Worm (Caenorhabditis elegans): Measurements from ENCODE around the gene clec-61.

The clec-61 gene

DNA sequence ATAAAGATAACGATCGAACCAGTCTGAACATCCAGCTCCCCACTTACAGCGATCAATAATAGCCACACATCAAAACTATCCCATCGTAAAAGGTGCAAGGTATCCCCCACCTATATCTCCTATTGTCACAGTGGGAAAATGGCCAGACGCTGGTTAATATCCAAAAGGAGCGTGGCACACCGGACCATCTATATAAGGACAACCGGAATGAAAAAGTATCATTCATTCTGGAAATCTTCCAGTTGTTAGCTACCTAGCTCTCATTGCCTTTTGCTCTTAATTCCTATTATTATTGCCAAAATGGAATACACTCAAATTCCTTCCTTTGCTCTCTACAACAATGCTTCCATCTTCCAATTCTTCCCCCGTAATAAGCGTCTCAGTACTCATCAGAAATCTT, 13.4 kb downstream of the clec-61 start, which contains the start of gene ZK666.4:
ZK666.4 (plus strand) TSS at position 301 of the 400 bp plus-strand sequence.
- TF ChIP-seq pqm-1 (tag; optimal IDR thresholded peaks at IDR 0.05) (no peak), nhr-28 (tag; optimal IDR thresholded peaks at IDR 0.05) (no peak), ceh-16 (tag; optimal IDR thresholded peaks at IDR 0.05) (no peak), elt-1 (tag; optimal IDR thresholded peaks at IDR 0.05) (no peak), ztf-4 (tag; optimal IDR thresholded peaks at IDR 0.05) (no peak), fkh-2 (tag; optimal IDR thresholded peaks at IDR 0.05) (no peak), nfya-1 (tag; optimal IDR thresholded peaks at IDR 0.05; ENCODE audit: insufficient read depth) (no peak), ztf-11 (tag; optimal IDR thresholded peaks at IDR 0.05) (no peak), nhr-67 (tag; optimal IDR thresholded peaks at IDR 0.05) (no peak)

DNA sequence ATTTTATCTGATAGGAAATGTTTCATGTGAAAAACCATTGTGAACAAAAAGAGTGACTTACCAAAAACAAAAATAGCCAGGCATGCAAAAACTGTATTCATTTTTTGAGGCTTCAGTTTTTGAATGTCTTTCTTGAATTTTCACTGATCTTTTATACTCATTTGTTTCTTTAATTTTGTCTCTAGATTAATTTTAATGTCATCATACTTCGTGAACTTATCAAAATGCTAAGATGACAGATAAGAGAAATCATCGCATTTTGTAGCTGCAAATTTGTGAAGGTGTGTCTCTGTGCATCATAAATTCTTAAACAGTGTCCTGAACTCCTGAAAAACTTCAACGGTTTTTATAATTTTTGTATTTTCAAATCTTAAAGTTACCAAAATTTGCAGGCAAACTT, 14.3 kb downstream of the clec-61 start, which contains the start of gene clec-58:
clec-58 (minus strand) TSS at position 101 of the 400 bp plus-strand sequence.
- TF ChIP-seq nhr-43 (tag; optimal IDR thresholded peaks at IDR 0.05; ENCODE audit: poor library complexity, severe bottlenecking) (no peak), mdl-1 (tag; optimal IDR thresholded peaks at IDR 0.05) (no peak), nhr-23 (tag; optimal IDR thresholded peaks at IDR 0.05) (no peak), pqm-1 (tag; optimal IDR thresholded peaks at IDR 0.05) (no peak), fkh-2 (tag; optimal IDR thresholded peaks at IDR 0.05) (no peak), elt-1 (tag; optimal IDR thresholded peaks at IDR 0.05) (no peak), nhr-12 (tag; optimal IDR thresholded peaks at IDR 0.05) (no peak), ztf-11 (tag; optimal IDR thresholded peaks at IDR 0.05) (no peak), fkh-10 (GFP tag; optimal IDR thresholded peaks at IDR 0.05) (no peak), hmg-11 (tag; optimal IDR thresholded peaks at IDR 0.05) (no peak), pha-4 (tag; optimal IDR thresholded peaks at IDR 0.05) (no peak), unc-62 (GFP tag; optimal IDR thresholded peaks at IDR 0.05) (no peak), zag-1 (tag; optimal IDR thresholded peaks at IDR 0.05) (no peak), tbx-2 (tag; optimal IDR thresholded peaks at IDR 0.05) (no peak), lin-39 (tag; optimal IDR thresholded peaks at IDR 0.05) (no peak), sea-2 (GFP tag; optimal IDR thresholded peaks at IDR 0.05) (no peak), nhr-77 (tag; optimal IDR thresholded peaks at IDR 0.05) (no peak), aly-2 (tag; optimal IDR thresholded peaks at IDR 0.05) (no peak), nhr-67 (tag; optimal IDR thresholded peaks at IDR 0.05) (no peak)

DNA sequence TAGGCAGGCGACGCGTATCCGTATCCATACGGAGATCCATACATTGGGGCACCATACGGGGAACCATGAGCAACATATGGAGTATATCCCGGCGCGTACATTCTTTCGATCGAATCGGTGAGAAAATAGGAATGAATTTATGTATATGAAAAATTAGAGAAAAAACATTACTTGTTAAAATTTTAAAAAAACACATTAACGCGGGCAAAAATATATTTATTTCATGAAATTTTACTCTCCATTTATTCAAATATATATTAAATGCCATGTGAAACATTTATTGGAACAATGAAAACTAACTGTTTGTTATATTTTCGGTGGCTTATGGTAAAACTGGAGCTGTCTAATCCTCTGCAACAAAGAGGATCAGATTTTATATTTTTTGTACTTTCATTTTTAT, 18.5 kb downstream of the clec-61 start, which contains the start of gene ZK666.2:
ZK666.2 (minus strand) TSS at position 101 of the 400 bp plus-strand sequence.
- no peak for TF ChIP-seq ceh-82 (tag; optimal IDR thresholded peaks at IDR 0.05)
- no peak for TF ChIP-seq ZK546.5 (tag; optimal IDR thresholded peaks at IDR 0.05)
- TF ChIP-seq nhr-25 (tag; optimal IDR thresholded peaks at IDR 0.05), result no peak
- TF ChIP-seq nhr-77 (tag; optimal IDR thresholded peaks at IDR 0.05), result no peak

DNA sequence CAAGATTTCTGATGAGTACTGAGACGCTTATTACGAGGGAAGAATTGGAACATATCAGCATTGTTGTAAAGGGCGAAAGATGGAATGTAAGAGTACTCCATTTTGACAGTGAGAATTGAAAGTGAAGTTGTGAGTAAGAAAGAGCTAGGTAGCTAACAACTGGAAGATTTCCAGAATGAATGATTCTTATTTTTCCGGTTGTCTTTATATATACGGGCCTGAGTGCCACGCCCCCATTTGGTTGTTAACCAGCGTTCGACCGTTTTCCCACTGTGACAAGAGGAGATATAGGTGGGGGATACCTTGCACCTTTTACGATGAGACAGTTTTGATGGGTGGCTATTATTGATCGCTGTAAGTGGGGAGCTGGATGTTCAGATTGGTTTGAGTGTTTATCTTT, 19.1 kb downstream of the clec-61 start, which contains the start of gene ZK666.1:
ZK666.1 (minus strand) TSS at position 101 of the 400 bp plus-strand sequence.
- TF ChIP-seq unc-39 (tag; optimal IDR thresholded peaks at IDR 0.05), result no peak
- no peak for TF ChIP-seq nhr-23 (tag; optimal IDR thresholded peaks at IDR 0.05)
- TF ChIP-seq elt-3 (tag; optimal IDR thresholded peaks at IDR 0.05), result no peak
- TF ChIP-seq daf-12 (tag; optimal IDR thresholded peaks at IDR 0.05), result no peak
- TF ChIP-seq aly-2 (tag; optimal IDR thresholded peaks at IDR 0.05), result no peak
- TF ChIP-seq lin-39 (tag; optimal IDR thresholded peaks at IDR 0.05), result no peak
- TF ChIP-seq jun-1 (tag; optimal IDR thresholded peaks at IDR 0.05), result no peak
- TF ChIP-seq ceh-16 (tag; optimal IDR thresholded peaks at IDR 0.05), result no peak
- no peak for TF ChIP-seq nhr-12 (tag; optimal IDR thresholded peaks at IDR 0.05)
- no peak for TF ChIP-seq lsy-12 (tag; optimal IDR thresholded peaks at IDR 0.05)
- no peak for TF ChIP-seq lin-15B (tag; optimal IDR thresholded peaks at IDR 0.05)
- TF ChIP-seq unc-62 (GFP tag; optimal IDR thresholded peaks at IDR 0.05), result no peak
- TF ChIP-seq nhr-11 (tag; optimal IDR thresholded peaks at IDR 0.05), result no peak
- no peak for TF ChIP-seq zag-1 (tag; optimal IDR thresholded peaks at IDR 0.05)
- no peak for TF ChIP-seq nhr-28 (tag; optimal IDR thresholded peaks at IDR 0.05)
- no peak for TF ChIP-seq ZK546.5 (tag; optimal IDR thresholded peaks at IDR 0.05)
- TF ChIP-seq sea-2 (GFP tag; optimal IDR thresholded peaks at IDR 0.05), result no peak
- no peak for TF ChIP-seq nhr-25 (tag; optimal IDR thresholded peaks at IDR 0.05)

DNA sequence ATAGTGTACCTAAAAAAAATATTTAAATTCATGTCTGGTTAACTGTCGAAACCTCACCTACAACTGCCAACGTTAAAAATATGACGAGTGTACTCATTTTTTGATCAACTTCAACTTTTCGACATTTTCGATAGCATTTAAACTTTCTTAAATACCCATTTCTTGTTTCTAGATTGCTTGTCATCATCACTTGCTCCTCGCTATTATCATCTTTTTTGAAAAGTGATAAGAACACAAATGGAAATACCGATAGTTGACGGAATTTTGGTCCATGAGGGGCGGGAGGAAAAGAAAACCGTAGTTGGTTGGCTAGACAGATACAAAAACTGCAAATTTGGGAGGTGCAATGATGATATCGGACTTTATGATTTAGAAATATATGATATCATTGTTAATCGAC, 20.2 kb downstream of the clec-61 start, which contains the start of gene clec-143:
clec-143 (minus strand) TSS at position 139 of the 400 bp plus-strand sequence.
- TF ChIP-seq nhr-43 (tag; optimal IDR thresholded peaks at IDR 0.05; ENCODE audit: poor library complexity, severe bottlenecking) (no peak), ama-1 (optimal IDR thresholded peaks at IDR 0.05) (no peak), elt-2 (tag; optimal IDR thresholded peaks at IDR 0.05) (peak; percentile 59), aly-2 (tag; optimal IDR thresholded peaks at IDR 0.05) (no peak), nhr-28 (tag; optimal IDR thresholded peaks at IDR 0.05) (no peak), tbx-2 (tag; optimal IDR thresholded peaks at IDR 0.05) (no peak)
